Fruit fly (Drosophila melanogaster) whole organism, embryonic: ENCODE data around the gene lectin-28C.

ENCODE experiments used
- ATbp ChIP-seq: fragments of 200-800 bp; sonication (Bioruptor generic); optimal IDR thresholded peaks from 2 replicates; lab custom pipeline; 2017; ENCODE audit warnings: missing biosample characterization, mild to moderate bottlenecking, missing genetic modification characterization, missing genetic modification reagents
- Antp ChIP-seq: fragments of 200-800 bp; sonication (Bioruptor generic); optimal IDR thresholded peaks from 3 replicates; lab custom pipeline; 2016; ENCODE audit warnings: missing biosample characterization, missing genetic modification characterization
- CG10147 ChIP-seq: fragments of 200-800 bp; sonication (Bioruptor generic); optimal IDR thresholded peaks from 2 replicates; lab custom pipeline; 2019; ENCODE audit warnings: missing biosample characterization, mild to moderate bottlenecking, missing genetic modification characterization, moderate library complexity
- CG10431 ChIP-seq: fragments of 200-800 bp; sonication (Bioruptor generic); optimal IDR thresholded peaks from 3 replicates; lab custom pipeline; 2018; ENCODE audit warnings: missing biosample characterization, mild to moderate bottlenecking, missing genetic modification characterization
- CG10543 ChIP-seq: fragments of 200-800 bp; sonication (Bioruptor generic); optimal IDR thresholded peaks from 3 replicates; lab custom pipeline; 2017; ENCODE audit warnings: missing biosample characterization, mild to moderate bottlenecking, missing genetic modification characterization, moderate library complexity
- CG11085 ChIP-seq: fragments of 200-800 bp; sonication (Bioruptor generic); IDR thresholded peaks from 2 replicates; pipeline ENCODE4 v1.3.6; 2022; ENCODE audit warnings: missing biosample characterization, missing genetic modification characterization
- CG11560 ChIP-seq: fragments of 200-800 bp; sonication (Bioruptor generic); IDR thresholded peaks from 3 replicates; pipeline ENCODE4 v1.3.6; 2022; ENCODE audit warnings: missing biosample characterization, missing genetic modification characterization
- CG11695 ChIP-seq: fragments of 200-800 bp; sonication (Bioruptor generic); IDR thresholded peaks from 3 replicates; pipeline ENCODE4 v1.3.6; 2022; ENCODE audit warnings: missing biosample characterization, missing genetic modification characterization
- CG12391 ChIP-seq: fragments of 200-800 bp; sonication (Bioruptor generic); optimal IDR thresholded peaks from 3 replicates; lab custom pipeline; 2018; ENCODE audit warnings: missing biosample characterization, mild to moderate bottlenecking, missing genetic modification characterization, moderate library complexity
- CG17361 ChIP-seq: fragments of 200-800 bp; sonication (Bioruptor generic); IDR thresholded peaks from 3 replicates; pipeline ENCODE4 v1.3.6; 2022; ENCODE audit warnings: missing biosample characterization, missing genetic modification characterization
- CG17568 ChIP-seq: fragments of 200-800 bp; sonication (Bioruptor generic); optimal IDR thresholded peaks from 2 replicates; lab custom pipeline; 2018; ENCODE audit warnings: missing biosample characterization, mild to moderate bottlenecking, missing genetic modification characterization, moderate library complexity
- CG18599 ChIP-seq: fragments of 200-800 bp; sonication (Bioruptor generic); optimal IDR thresholded peaks from 3 replicates; lab custom pipeline; 2017; ENCODE audit warnings: missing biosample characterization, missing genetic modification characterization, mild to moderate bottlenecking, moderate library complexity, missing genetic modification reagents
- CG30020 ChIP-seq: fragments of 200-800 bp; optimal IDR thresholded peaks from 2 replicates; lab custom pipeline; 2019; ENCODE audit warnings: missing biosample characterization, mild to moderate bottlenecking, missing genetic modification characterization, moderate library complexity
- CG34422 ChIP-seq: fragments of 200-800 bp; sonication (Bioruptor generic); IDR thresholded peaks from 3 replicates; pipeline ENCODE4 v1.3.6; 2022; ENCODE audit warnings: missing biosample characterization, missing genetic modification characterization
- CG4707 ChIP-seq: fragments of 200-800 bp; sonication (Bioruptor generic); optimal IDR thresholded peaks from 2 replicates; lab custom pipeline; 2018; ENCODE audit warnings: missing biosample characterization, mild to moderate bottlenecking, missing genetic modification characterization, moderate library complexity
- CG6765 ChIP-seq: fragments of 200-800 bp; sonication (Bioruptor generic); optimal IDR thresholded peaks from 3 replicates; lab custom pipeline; 2017; ENCODE audit warnings: missing biosample characterization, mild to moderate bottlenecking, missing genetic modification characterization
- CG7271 ChIP-seq: fragments of 200-800 bp; sonication (Bioruptor generic); optimal IDR thresholded peaks from 2 replicates; lab custom pipeline; 2018; ENCODE audit warnings: missing biosample characterization, mild to moderate bottlenecking, missing genetic modification characterization, moderate library complexity
- CG8089 ChIP-seq: fragments of 200-800 bp; sonication (Bioruptor generic); optimal IDR thresholded peaks from 3 replicates; lab custom pipeline; 2016; ENCODE audit warnings: missing biosample characterization, missing genetic modification characterization
- CG8290 ChIP-seq, 3 experiments: fragments of 200-800 bp; sonication (Bioruptor generic); optimal IDR thresholded peaks; 2 replicates each; lab custom pipeline; 2016 to 2019; ENCODE audit warnings: missing biosample characterization in 3 of 3, missing genetic modification characterization in 3 of 3, mild to moderate bottlenecking in 2 of 3, moderate library complexity in 1 of 3
- CG9215 ChIP-seq: fragments of 200-800 bp; sonication (Bioruptor generic); IDR thresholded peaks from 2 replicates; pipeline ENCODE4 v1.3.6; 2022; ENCODE audit warnings: missing biosample characterization, missing genetic modification characterization
- CkIIα-i1 ChIP-seq: fragments of 200-800 bp; sonication (Bioruptor generic); IDR thresholded peaks from 2 replicates; pipeline ENCODE4 v1.3.6; 2022; ENCODE audit warnings: missing biosample characterization, missing genetic modification characterization
- CoRest ChIP-seq: fragments of 200-800 bp; sonication (Bioruptor generic); optimal IDR thresholded peaks from 3 replicates; lab custom pipeline; 2018; ENCODE audit warnings: missing biosample characterization, mild to moderate bottlenecking, missing genetic modification characterization, moderate library complexity
- HLH4C ChIP-seq: fragments of 200-800 bp; sonication (Bioruptor generic); IDR thresholded peaks from 3 replicates; pipeline ENCODE4 v1.3.6; 2022; ENCODE audit warnings: missing biosample characterization, missing genetic modification characterization; ENCODE audit not compliant: partially characterized antibody
- Hey ChIP-seq: fragments of 200-800 bp; sonication (Bioruptor generic); optimal IDR thresholded peaks from 3 replicates; lab custom pipeline; 2018; ENCODE audit warnings: missing biosample characterization, mild to moderate bottlenecking, missing genetic modification characterization
- Hr51 ChIP-seq, 2 experiments: fragments of 200-800 bp; sonication (Bioruptor generic); optimal IDR thresholded peaks; 2 replicates in 1 of 2; 3 replicates in 1 of 2; lab custom pipeline; 2016 to 2018; ENCODE audit warnings: missing biosample characterization in 2 of 2, missing genetic modification characterization in 2 of 2, mild to moderate bottlenecking in 1 of 2, moderate library complexity in 1 of 2
- Mes4 ChIP-seq: fragments of 200-800 bp; sonication (Bioruptor generic); optimal IDR thresholded peaks from 2 replicates; lab custom pipeline; 2016; ENCODE audit warnings: missing biosample characterization, missing genetic modification characterization
- PHDP ChIP-seq: fragments of 200-800 bp; sonication (Bioruptor generic); optimal IDR thresholded peaks from 3 replicates; lab custom pipeline; 2018; ENCODE audit warnings: missing biosample characterization, mild to moderate bottlenecking, missing genetic modification characterization, moderate library complexity
- Pdp1 ChIP-seq, 2 experiments: fragments of 200-800 bp; sonication (Bioruptor generic); optimal IDR thresholded peaks; 3 replicates each; lab custom pipeline; 2016; ENCODE audit warnings: missing biosample characterization in 2 of 2, missing genetic modification characterization in 2 of 2, mild to moderate bottlenecking in 1 of 2, moderate library complexity in 1 of 2
- Rx ChIP-seq: fragments of 200-800 bp; sonication (Bioruptor generic); IDR thresholded peaks from 2 replicates; pipeline ENCODE4 v1.3.6; 2022; ENCODE audit warnings: missing biosample characterization, missing genetic modification characterization
- ato ChIP-seq: fragments of 200-800 bp; sonication (Bioruptor generic); IDR thresholded peaks from 2 replicates; pipeline ENCODE4 v1.3.6; 2022; ENCODE audit warnings: missing biosample characterization, missing genetic modification characterization; ENCODE audit not compliant: partially characterized antibody
- cg ChIP-seq: fragments of 200-800 bp; sonication (Bioruptor generic); optimal IDR thresholded peaks from 3 replicates; lab custom pipeline; 2019; ENCODE audit warnings: missing biosample characterization, mild to moderate bottlenecking, missing genetic modification characterization, moderate library complexity
- dmrt99B ChIP-seq: fragments of 200-800 bp; sonication (Bioruptor generic); optimal IDR thresholded peaks from 2 replicates; lab custom pipeline; 2018; ENCODE audit warnings: missing biosample characterization, mild to moderate bottlenecking, missing genetic modification characterization, moderate library complexity
- exex ChIP-seq: fragments of 200-800 bp; sonication (Bioruptor generic); optimal IDR thresholded peaks from 4 replicates; lab custom pipeline; 2018; ENCODE audit warnings: missing biosample characterization, mild to moderate bottlenecking, missing genetic modification characterization, moderate library complexity
- grn ChIP-seq: fragments of 200-800 bp; sonication (Bioruptor generic); optimal IDR thresholded peaks from 3 replicates; lab custom pipeline; 2017; ENCODE audit warnings: missing biosample characterization, missing genetic modification characterization
- gsb ChIP-seq: fragments of 200-800 bp; sonication (Bioruptor generic); IDR thresholded peaks from 2 replicates; pipeline ENCODE4 v1.3.6; 2022; ENCODE audit warnings: missing biosample characterization, missing genetic modification characterization
- gt ChIP-seq: fragments of 200-800 bp; sonication (Bioruptor generic); IDR thresholded peaks from 2 replicates; pipeline ENCODE4 v1.3.6; 2022; ENCODE audit warnings: missing biosample characterization, missing genetic modification characterization
- ind ChIP-seq: fragments of 200-800 bp; sonication (Bioruptor generic); optimal IDR thresholded peaks from 3 replicates; lab custom pipeline; 2016; ENCODE audit warnings: missing biosample characterization, missing genetic modification characterization
- jumu ChIP-seq: fragments of 200-800 bp; sonication (Bioruptor generic); optimal IDR thresholded peaks from 3 replicates; lab custom pipeline; 2016; ENCODE audit warnings: missing biosample characterization, missing genetic modification characterization
- nau ChIP-seq: fragments of 200-800 bp; sonication (Bioruptor generic); optimal IDR thresholded peaks from 3 replicates; lab custom pipeline; 2017; ENCODE audit warnings: missing biosample characterization, mild to moderate bottlenecking, missing genetic modification characterization, missing genetic modification reagents
- org-1 ChIP-seq: fragments of 200-800 bp; sonication (Bioruptor generic); optimal IDR thresholded peaks from 2 replicates; lab custom pipeline; 2017; ENCODE audit warnings: missing biosample characterization, missing genetic modification characterization
- peb ChIP-seq: fragments of 200-800 bp; sonication (Bioruptor generic); IDR thresholded peaks from 2 replicates; pipeline ENCODE4 v1.3.6; 2022; ENCODE audit warnings: missing biosample characterization, missing genetic modification characterization
- pzg ChIP-seq: fragments of 200-800 bp; sonication (Bioruptor generic); optimal IDR thresholded peaks from 3 replicates; lab custom pipeline; 2018; ENCODE audit warnings: missing biosample characterization, mild to moderate bottlenecking, missing genetic modification characterization, moderate library complexity
- row ChIP-seq: fragments of 200-800 bp; sonication (Bioruptor generic); IDR thresholded peaks from 3 replicates; pipeline ENCODE4 v1.3.6; 2022; ENCODE audit warnings: missing biosample characterization, missing genetic modification characterization
- salm ChIP-seq: fragments of 200-800 bp; sonication (Bioruptor generic); optimal IDR thresholded peaks from 2 replicates; lab custom pipeline; 2018; ENCODE audit warnings: missing biosample characterization, mild to moderate bottlenecking, missing genetic modification characterization
- sens ChIP-seq: fragments of 200-800 bp; sonication (Bioruptor generic); peaks from one replicate; lab custom pipeline; 2016; ENCODE audit warnings: missing biosample characterization, missing genetic modification characterization
- slou ChIP-seq: fragments of 200-800 bp; sonication (Bioruptor generic); optimal IDR thresholded peaks from 3 replicates; lab custom pipeline; 2016; ENCODE audit warnings: missing biosample characterization, missing genetic modification characterization
- twi ChIP-seq: fragments of 200-800 bp; optimal IDR thresholded peaks from 2 replicates; lab custom pipeline; 2019; ENCODE audit warnings: missing biosample characterization, mild to moderate bottlenecking, missing genetic modification characterization, moderate library complexity
- unc-4 ChIP-seq: fragments of 200-800 bp; sonication (Bioruptor generic); IDR thresholded peaks from 2 replicates; pipeline ENCODE4 v1.3.6; 2022; ENCODE audit warnings: missing biosample characterization, missing genetic modification characterization; ENCODE audit not compliant: partially characterized antibody

lectin-28C gene

dm6 chr2L:7811249-7812002, 45.5 kb upstream of the lectin-28C start, which contains the start of gene LanB1 (continued):
- no peak for TF ChIP-seq peb (GFP tag; lab: Robert Waterston, UW)
- TF ChIP-seq CG30020 = no peak
- no peak for TF ChIP-seq org-1 (GFP tag; lab: Kevin White, UChicago)
- TF ChIP-seq CG11560 (tag; lab: Robert Waterston, UW) = peak; percentile 94
- TF ChIP-seq CG6765 = peak; percentile 30
- TF ChIP-seq CkIIα-i1 = no peak
- TF ChIP-seq CG8290 (GFP tag; optimal IDR thresholded peaks at IDR 0.05; lab: Kevin White, UChicago) = no peak
- TF ChIP-seq CG8290 (tag; optimal IDR thresholded peaks at IDR 0.05; lab: Kevin White, UChicago) = peak in 1 of 2 experiments; percentile 57
- TF ChIP-seq CoRest (tag; lab: Kevin White, UChicago) = no peak
- no peak for TF ChIP-seq CG10431
- no peak for TF ChIP-seq CG9215 (GFP tag; lab: Robert Waterston, UW)
- no peak for TF ChIP-seq ATbp
- TF ChIP-seq slou (GFP tag; lab: Kevin White, UChicago) = no peak
- TF ChIP-seq CG8089 (GFP tag; lab: Kevin White, UChicago) = no peak
- TF ChIP-seq nau = peak; percentile 8
- TF ChIP-seq Hey = no peak
- no peak for TF ChIP-seq Rx (GFP tag; lab: Robert Waterston, UW)
- no peak for TF ChIP-seq jumu (GFP tag; lab: Kevin White, UChicago)
- no peak for TF ChIP-seq grn (GFP tag; lab: Kevin White, UChicago)
- TF ChIP-seq CG17361 = no peak
- TF ChIP-seq CG17568 (GFP tag; lab: Kevin White, UChicago) = no peak
- TF ChIP-seq CG11085 = no peak
- no peak for TF ChIP-seq ind
- peak; percentile 73 for TF ChIP-seq sens (GFP tag; lab: Kevin White, UChicago)
- TF ChIP-seq CG7271 = no peak
- peak; percentile 6 for TF ChIP-seq CG18599 (GFP tag; lab: Kevin White, UChicago)
- TF ChIP-seq PHDP (tag; lab: Kevin White, UChicago) = no peak
- no peak for TF ChIP-seq gsb (GFP tag; lab: Robert Waterston, UW)
- no peak for TF ChIP-seq CG11695 (GFP tag; lab: Robert Waterston, UW)
- TF ChIP-seq Mes4 (GFP tag; lab: Kevin White, UChicago) = no peak
- TF ChIP-seq CG10543 (GFP tag; lab: Kevin White, UChicago) = no peak
- no peak for TF ChIP-seq Hr51 (GFP tag; optimal IDR thresholded peaks at IDR 0.05; lab: Kevin White, UChicago)
- TF ChIP-seq CG10147 = no peak
- no peak for TF ChIP-seq Antp (GFP tag; lab: Kevin White, UChicago)
- no peak for TF ChIP-seq salm (tag; lab: Kevin White, UChicago)
- no peak for TF ChIP-seq dmrt99B (tag; lab: Kevin White, UChicago)
- no peak for TF ChIP-seq Pdp1 (GFP tag; optimal IDR thresholded peaks at IDR 0.05; lab: Kevin White, UChicago)
- TF ChIP-seq exex = no peak
- peak; percentile 1 for TF ChIP-seq CG4707 (GFP tag; lab: Kevin White, UChicago)
- TF ChIP-seq HLH4C = peak; percentile 61; the same call in 1 of the 3 replicates
- peak; percentile 86 for TF ChIP-seq cg (GFP tag; lab: Kevin White, UChicago)
- peak; percentile 34 for TF ChIP-seq pzg (GFP tag; lab: Kevin White, UChicago)
- no peak for TF ChIP-seq CG12391
- TF ChIP-seq twi (tag; lab: Kevin White, UChicago) = peak; percentile 44
- peak; percentile 30; the same call in 2 of the 3 replicates for TF ChIP-seq row (GFP tag; lab: Robert Waterston, UW)
- peak; percentile 52; the same call in 1 of the 3 replicates for TF ChIP-seq CG34422 (GFP tag; lab: Robert Waterston, UW)
- no peak for TF ChIP-seq gt (GFP tag; lab: Robert Waterston, UW)
- TF ChIP-seq unc-4 (GFP tag; lab: Robert Waterston, UW) = peak; percentile 33; the same call in 1 of the 2 replicates
- TF ChIP-seq ato = 0 out of 2 replicates have a peak, but pooled peaks have one; percentile 38
